Worm (Caenorhabditis elegans) whole organism, L1 larva: ENCODE results near the gene C17C3.9.

Experiments
- C04F5.9 ChIP-seq: sonication (generic microtip); optimal IDR thresholded peaks from 2 replicates; lab custom pipeline; 2016; ENCODE audit warnings: missing genetic modification characterization, missing compliant biosample characterization
- F16B12.6 ChIP-seq: fragments of 150-350 bp; optimal IDR thresholded peaks from 2 replicates; lab custom pipeline; 2014; ENCODE audit warnings: missing biosample characterization, missing genetic modification characterization
- Y116A8C.19 ChIP-seq: sonication (generic microtip); optimal IDR thresholded peaks from 2 replicates; lab custom pipeline; 2016; ENCODE audit warnings: missing compliant biosample characterization, missing genetic modification characterization, borderline replicate concordance
- ama-1 ChIP-seq: fragments of 150-350 bp; optimal IDR thresholded peaks from 2 replicates; lab custom pipeline; 2014
- ceh-63 ChIP-seq: fragments of 200-800 bp; sonication (Bioruptor generic); optimal IDR thresholded peaks from 2 replicates; lab custom pipeline; 2018; ENCODE audit warnings: mild to moderate bottlenecking, missing genetic modification characterization, missing compliant biosample characterization
- ceh-8 ChIP-seq: fragments of 200-800 bp; sonication (Bioruptor generic); optimal IDR thresholded peaks from 2 replicates; lab custom pipeline; 2018; ENCODE audit warnings: mild to moderate bottlenecking, missing genetic modification characterization, moderate library complexity, missing compliant biosample characterization
- dsc-1 ChIP-seq: sonication (generic microtip); optimal IDR thresholded peaks from 2 replicates; lab custom pipeline; 2016; ENCODE audit warnings: mild to moderate bottlenecking, missing genetic modification characterization, missing compliant biosample characterization
- hlh-17 ChIP-seq: fragments of 200-800 bp; sonication (Bioruptor generic); optimal IDR thresholded peaks from 2 replicates; lab custom pipeline; 2018; ENCODE audit warnings: missing genetic modification characterization, mild to moderate bottlenecking, missing compliant biosample characterization, moderate library complexity, borderline replicate concordance
- hpl-2 ChIP-seq: fragments of 150-350 bp; optimal IDR thresholded peaks from 2 replicates; lab custom pipeline; 2014; ENCODE audit warnings: missing biosample characterization, missing genetic modification reagents, missing genetic modification characterization
- jun-1 ChIP-seq: fragments of 150-350 bp; optimal IDR thresholded peaks from 2 replicates; lab custom pipeline; 2014; ENCODE audit warnings: missing biosample characterization, missing genetic modification reagents, missing genetic modification characterization
- lin-14 ChIP-seq: fragments of 200-800 bp; sonication (Bioruptor generic); optimal IDR thresholded peaks from 2 replicates; lab custom pipeline; 2018; ENCODE audit warnings: mild to moderate bottlenecking, missing genetic modification characterization, moderate library complexity, missing compliant biosample characterization
- lin-35 ChIP-seq, 2 experiments: fragments of 150-350 bp; optimal IDR thresholded peaks; 2 replicates each; lab custom pipeline; 2014; ENCODE audit warnings: missing biosample characterization in 2 of 2, missing genetic modification characterization in 2 of 2, missing genetic modification reagents in 2 of 2
- lin-39 ChIP-seq: fragments of 150-350 bp; optimal IDR thresholded peaks from 2 replicates; lab custom pipeline; 2014; ENCODE audit warnings: missing biosample characterization, missing genetic modification reagents, missing genetic modification characterization
- mep-1 ChIP-seq: fragments of 150-350 bp; optimal IDR thresholded peaks from 2 replicates; lab custom pipeline; 2014; ENCODE audit warnings: missing biosample characterization, missing genetic modification characterization
- nhr-19 ChIP-seq: fragments of 200-800 bp; sonication (Bioruptor generic); conservative IDR thresholded peaks from 2 replicates; pipeline ENCODE4 v1.3.6; 2022; ENCODE audit warnings: missing genetic modification characterization, missing compliant biosample characterization
- nhr-71 ChIP-seq: sonication (generic microtip); optimal IDR thresholded peaks from 2 replicates; lab custom pipeline; 2016; ENCODE audit warnings: mild to moderate bottlenecking, missing genetic modification characterization, moderate library complexity, missing compliant biosample characterization
- nhr-77 ChIP-seq: fragments of 150-350 bp; optimal IDR thresholded peaks from 2 replicates; lab custom pipeline; 2014; ENCODE audit warnings: missing biosample characterization, missing genetic modification characterization
- nhr-85 ChIP-seq: sonication (generic microtip); peaks from one replicate; lab custom pipeline; 2016; ENCODE audit warnings: missing genetic modification characterization, inconsistent platforms, missing compliant biosample characterization
- rnt-1 ChIP-seq: sonication (generic microtip); optimal IDR thresholded peaks from 2 replicates; lab custom pipeline; 2016; ENCODE audit warnings: mild to moderate bottlenecking, missing genetic modification characterization, moderate library complexity, missing compliant biosample characterization
- snu-23 ChIP-seq: sonication (generic microtip); optimal IDR thresholded peaks from 2 replicates; lab custom pipeline; 2016; ENCODE audit warnings: missing genetic modification characterization, missing compliant biosample characterization
- sup-37 ChIP-seq: fragments of 200-800 bp; sonication (Bioruptor generic); optimal IDR thresholded peaks from 2 replicates; lab custom pipeline; 2018; ENCODE audit warnings: mild to moderate bottlenecking, missing genetic modification characterization, missing compliant biosample characterization
- unc-130 ChIP-seq: fragments of 150-350 bp; optimal IDR thresholded peaks from 2 replicates; lab custom pipeline; 2017; ENCODE audit warnings: missing biosample characterization, missing genetic modification characterization, inconsistent platforms
- unc-98 ChIP-seq: fragments of 200-800 bp; sonication (Bioruptor generic); IDR thresholded peaks from 2 replicates; pipeline ENCODE4 v1.3.6; 2022; ENCODE audit warnings: missing genetic modification characterization, missing compliant biosample characterization
- vab-15 ChIP-seq: sonication (generic microtip); optimal IDR thresholded peaks from 2 replicates; lab custom pipeline; 2017; ENCODE audit warnings: missing genotype, mild to moderate bottlenecking, missing genetic modification characterization, missing compliant biosample characterization
- zag-1 ChIP-seq: fragments of 150-350 bp; optimal IDR thresholded peaks from 2 replicates; lab custom pipeline; 2014; ENCODE audit warnings: missing biosample characterization, missing genetic modification characterization
- ztf-11 ChIP-seq, 2 experiments: sonication (generic microtip); optimal IDR thresholded peaks; 2 replicates each; lab custom pipeline; 2016 to 2017; ENCODE audit warnings: missing genetic modification characterization in 2 of 2, missing biosample characterization in 1 of 2, missing compliant biosample characterization in 1 of 2

Gene C17C3.9

ce11 chrII:5487844-5488243 is 44.2 kb downstream of the C17C3.9 start, which contains the start of gene nep-5:
TSS of gene nep-5 (plus strand) at chrII:5488144.
- no peak for TF ChIP-seq hpl-2 (GFP tag; lab: Kevin White, UChicago)
- TF ChIP-seq rnt-1 (tag; lab: Kevin White, UChicago) = no peak
- TF ChIP-seq snu-23 (GFP tag; lab: Kevin White, UChicago) = no peak
- TF ChIP-seq jun-1 (tag; lab: Kevin White, UChicago) = no peak
- no peak for TF ChIP-seq vab-15 (tag; lab: Kevin White, UChicago)
- no peak for TF ChIP-seq ama-1 (lab: Kevin White, UChicago)
- TF ChIP-seq lin-35 (GFP tag; optimal IDR thresholded peaks at IDR 0.05; lab: Kevin White, UChicago) = no peak
- no peak for TF ChIP-seq zag-1
- TF ChIP-seq nhr-85 (tag; lab: Kevin White, UChicago) = no peak
- no peak for TF ChIP-seq dsc-1 (tag; lab: Kevin White, UChicago)
- TF ChIP-seq nhr-19 = no peak
- no peak for TF ChIP-seq C04F5.9 (tag; lab: Kevin White, UChicago)
- TF ChIP-seq nhr-71 (tag; lab: Kevin White, UChicago) = no peak
- no peak for TF ChIP-seq ztf-11 (tag; optimal IDR thresholded peaks at IDR 0.05; lab: Kevin White, UChicago)
- TF ChIP-seq nhr-77 (tag; lab: Kevin White, UChicago) = no peak

ce11 chrII:5481982-5482381 is 50.1 kb downstream of the C17C3.9 start, which contains the start of gene cal-8:
TSS of gene cal-8 (minus strand) at chrII:5482041.
- TF ChIP-seq F16B12.6 (tag; lab: Kevin White, UChicago) = no peak
- no peak for TF ChIP-seq ceh-63
- no peak for TF ChIP-seq ceh-8 (GFP tag; lab: Kevin White, UChicago)
- TF ChIP-seq ztf-11 (tag; optimal IDR thresholded peaks at IDR 0.05; lab: Kevin White, UChicago) = no peak
- no peak for TF ChIP-seq lin-14
- TF ChIP-seq lin-39 = no peak
- TF ChIP-seq unc-130 (tag; lab: Kevin White, UChicago) = no peak
- no peak for TF ChIP-seq Y116A8C.19 (tag; lab: Kevin White, UChicago)
- no peak for TF ChIP-seq hlh-17
- no peak for TF ChIP-seq unc-98
- no peak for TF ChIP-seq sup-37 (GFP tag; lab: Kevin White, UChicago)
- no peak for TF ChIP-seq C04F5.9 (tag; lab: Kevin White, UChicago)
- no peak for TF ChIP-seq mep-1 (tag; lab: Kevin White, UChicago)
